Worm (Caenorhabditis elegans): ENCODE measurements around the gene str-151.

str-151 gene

DNA sequence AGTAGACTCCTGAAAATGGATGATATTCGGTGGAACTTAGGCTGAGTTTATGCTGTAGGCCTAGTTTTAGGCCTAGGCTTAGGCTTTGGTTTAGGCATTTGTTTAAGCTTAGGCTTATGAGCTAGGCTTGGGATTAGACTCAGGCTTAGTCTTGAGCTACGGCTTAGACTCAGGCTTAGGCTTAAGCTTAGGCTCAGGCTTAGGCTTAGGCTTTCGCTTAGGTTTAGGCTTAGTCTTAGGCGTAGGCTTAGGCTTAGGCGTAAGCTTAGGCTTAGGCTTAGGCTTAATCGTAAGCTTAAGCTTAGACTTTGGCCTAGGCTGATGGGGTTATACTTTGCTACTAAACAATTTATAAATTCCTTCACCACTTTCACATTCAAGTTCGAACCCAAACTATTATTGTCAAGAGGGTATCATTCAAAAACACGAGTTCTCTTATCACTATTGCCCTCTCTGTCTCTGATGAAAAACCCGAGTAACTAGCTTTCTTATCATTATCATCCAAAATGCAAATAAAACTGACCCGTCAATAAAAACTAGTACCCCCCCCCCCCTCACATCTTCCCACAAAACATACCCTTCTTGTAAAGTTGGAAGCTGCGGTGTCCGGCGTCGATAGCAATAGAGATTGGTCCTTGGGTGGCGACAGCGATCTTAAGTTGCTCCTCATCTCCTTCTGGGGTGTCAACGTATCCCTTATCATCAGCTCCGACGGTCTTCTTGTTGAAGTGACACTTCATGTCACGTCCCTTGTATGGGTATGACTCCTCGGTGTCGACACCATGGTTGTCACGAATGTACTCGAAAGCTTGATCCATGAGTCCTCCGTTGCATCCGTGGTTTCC, 17.2 kb downstream of the str-151 start (continued):
- no peak for TF ChIP-seq rcor-1 (GFP tag; IDR thresholded peaks at IDR 0.05)
- 0 out of 2 replicates have a peak, but pooled peaks have one; percentile 58 for TF ChIP-seq Y53G8AR.9 (GFP tag; conservative IDR thresholded peaks at IDR 0.05)
- TF ChIP-seq attf-6 (GFP tag; IDR thresholded peaks at IDR 0.05): no peak
- no peak for TF ChIP-seq F57A8.1 (GFP tag; optimal IDR thresholded peaks at IDR 0.05)
- TF ChIP-seq xnd-1 (tag; optimal IDR thresholded peaks at IDR 0.05): no peak
- TF ChIP-seq madf-6 (GFP tag; IDR thresholded peaks at IDR 0.05): peak; percentile 20; the same call in 1 of the 2 replicates
- TF ChIP-seq ceh-27 (GFP tag; optimal IDR thresholded peaks at IDR 0.05): no peak
- peak; percentile 0 for TF ChIP-seq nhr-80 (tag; optimal IDR thresholded peaks at IDR 0.05)
- no peak for TF ChIP-seq C17E4.6 (GFP tag; IDR thresholded peaks at IDR 0.05)
- no peak for TF ChIP-seq rpc-1 (optimal IDR thresholded peaks at IDR 0.05)
- no peak for TF ChIP-seq rpc-1 (tag; optimal IDR thresholded peaks at IDR 0.05)
- no peak for TF ChIP-seq hrde-1 (tag; optimal IDR thresholded peaks at IDR 0.05; ENCODE audit: borderline replicate concordance)
- no peak for TF ChIP-seq Y79H2A.3 (GFP tag; conservative IDR thresholded peaks at IDR 0.05)
- TF ChIP-seq ZK185.1 (tag; optimal IDR thresholded peaks at IDR 0.05; ENCODE audit: poor library complexity, severe bottlenecking): peak; percentile 34
- TF ChIP-seq Y95B8A.8 (GFP tag; IDR thresholded peaks at IDR 0.05): no peak
- no peak for TF ChIP-seq snpc-3.4 (tag; optimal IDR thresholded peaks at IDR 0.05)
- no peak for TF ChIP-seq ceh-79 (tag; optimal IDR thresholded peaks at IDR 0.05)
- TF ChIP-seq F23B12.7 (tag; optimal IDR thresholded peaks at IDR 0.05; ENCODE audit: insufficient read depth): no peak
- 0 out of 2 replicates have a peak, but pooled peaks have one; percentile 8 for TF ChIP-seq pbrm-1 (GFP tag; IDR thresholded peaks at IDR 0.05)
- no peak for TF ChIP-seq egrh-3 (GFP tag; IDR thresholded peaks at IDR 0.05)
- TF ChIP-seq unc-62 (GFP tag; optimal IDR thresholded peaks at IDR 0.05): peak; percentile 71
- TF ChIP-seq Y56A3A.18 (GFP tag; IDR thresholded peaks at IDR 0.05): peak; percentile 40
- TF ChIP-seq F22D6.2 (tag; optimal IDR thresholded peaks at IDR 0.05): no peak
- TF ChIP-seq F52B5.7 (tag; optimal IDR thresholded peaks at IDR 0.05): peak; percentile 40
- no peak for TF ChIP-seq mcd-1 (GFP tag; IDR thresholded peaks at IDR 0.05)
- no peak for TF ChIP-seq sdz-38 (tag; optimal IDR thresholded peaks at IDR 0.05)
- TF ChIP-seq snpc-4 (GFP tag; optimal IDR thresholded peaks at IDR 0.05): no peak
- TF ChIP-seq snpc-4 (tag; optimal IDR thresholded peaks at IDR 0.05): no peak
- TF ChIP-seq ekl-4 (GFP tag; IDR thresholded peaks at IDR 0.05): no peak
- no peak for TF ChIP-seq F39B2.1 (GFP tag; IDR thresholded peaks at IDR 0.05)
- TF ChIP-seq nhr-27 (tag; optimal IDR thresholded peaks at IDR 0.05): no peak
- no peak for TF ChIP-seq fkh-3 (tag; optimal IDR thresholded peaks at IDR 0.05)
- TF ChIP-seq dpff-1 (tag; optimal IDR thresholded peaks at IDR 0.05): peak; percentile 5
- TF ChIP-seq ceh-91 (GFP tag; IDR thresholded peaks at IDR 0.05): no peak
- TF ChIP-seq B0336.3 (GFP tag; IDR thresholded peaks at IDR 0.05): 0 out of 2 replicates have a peak, but pooled peaks have one; percentile 1
- peak; percentile 10 for TF ChIP-seq gei-17 (GFP tag; optimal IDR thresholded peaks at IDR 0.05)
- TF ChIP-seq aptf-2 (GFP tag; conservative IDR thresholded peaks at IDR 0.05): no peak
- TF ChIP-seq madf-8 (GFP tag; conservative IDR thresholded peaks at IDR 0.05): no peak
- no peak for TF ChIP-seq unc-130 (GFP tag; optimal IDR thresholded peaks at IDR 0.05)
- TF ChIP-seq athp-1 (tag; optimal IDR thresholded peaks at IDR 0.05): no peak
- TF ChIP-seq lsl-1 (GFP tag; optimal IDR thresholded peaks at IDR 0.05): no peak
- TF ChIP-seq efl-1 (GFP tag; optimal IDR thresholded peaks at IDR 0.05): no peak
- no peak for TF ChIP-seq chd-7 (tag; optimal IDR thresholded peaks at IDR 0.05)
- no peak for TF ChIP-seq F55B11.4 (tag; optimal IDR thresholded peaks at IDR 0.05; ENCODE audit: borderline replicate concordance, insufficient read depth)
- no peak for TF ChIP-seq lsy-27 (tag; optimal IDR thresholded peaks at IDR 0.05; ENCODE audit: borderline replicate concordance, insufficient read depth)
- no peak for TF ChIP-seq akir-1 (GFP tag; optimal IDR thresholded peaks at IDR 0.05)
- peak; percentile 6 for TF ChIP-seq zim-3 (tag; optimal IDR thresholded peaks at IDR 0.05)
